Fruit fly (Drosophila melanogaster): ENCODE measurements around the gene B-H1.

dm6 chrX:17424383-17424782 is 27.1 kb downstream of the B-H1 start:
- TF ChIP-seq psq (optimal IDR thresholded peaks at IDR 0.05), result no peak
- no peak for TF ChIP-seq h (optimal IDR thresholded peaks at IDR 0.05)
- TF ChIP-seq Myc (optimal IDR thresholded peaks at IDR 0.05), result no peak
- TF ChIP-seq insv (optimal IDR thresholded peaks at IDR 0.05), result no peak
- no peak for TF ChIP-seq Sin3A (optimal IDR thresholded peaks at IDR 0.05)
- no peak for TF ChIP-seq ttk (optimal IDR thresholded peaks at IDR 0.05)

Measured in Kc167 (cell line).